Fruit fly (Drosophila melanogaster) whole organism, embryonic: ENCODE results near the gene Ret.

Experiments
- BEAF-32 ChIP-seq: fragments of 200-800 bp; sonication (Bioruptor generic); optimal IDR thresholded peaks from 3 replicates; lab custom pipeline; 2017; ENCODE audit warnings: missing biosample characterization, missing genetic modification characterization, mild to moderate bottlenecking, moderate library complexity, missing genetic modification reagents
- CG1024 ChIP-seq: fragments of 200-800 bp; sonication (Bioruptor generic); IDR thresholded peaks from 2 replicates; pipeline ENCODE4 v1.3.6; 2022; ENCODE audit warnings: missing biosample characterization, missing genetic modification characterization
- CG10321 ChIP-seq: fragments of 200-800 bp; sonication (Bioruptor generic); IDR thresholded peaks from 2 replicates; pipeline ENCODE4 v1.3.6; 2022; ENCODE audit warnings: missing biosample characterization, missing genetic modification characterization
- CG11398 ChIP-seq: fragments of 200-800 bp; sonication (Bioruptor generic); optimal IDR thresholded peaks from 2 replicates; lab custom pipeline; 2016; ENCODE audit warnings: missing biosample characterization, missing genetic modification characterization
- CG11696 ChIP-seq: fragments of 200-800 bp; sonication (Bioruptor generic); IDR thresholded peaks from 2 replicates; pipeline ENCODE4 v1.3.6; 2022; ENCODE audit warnings: missing biosample characterization, missing genetic modification characterization
- CG13296 ChIP-seq: fragments of 200-800 bp; sonication (Bioruptor generic); optimal IDR thresholded peaks from 3 replicates; lab custom pipeline; 2018; ENCODE audit warnings: missing biosample characterization, mild to moderate bottlenecking, missing genetic modification characterization
- CG14710 ChIP-seq: fragments of 200-800 bp; sonication (Bioruptor generic); optimal IDR thresholded peaks from 3 replicates; lab custom pipeline; 2019; ENCODE audit warnings: missing biosample characterization, mild to moderate bottlenecking, missing genetic modification characterization, moderate library complexity
- CG1602 ChIP-seq: fragments of 200-800 bp; sonication (Bioruptor generic); optimal IDR thresholded peaks from 3 replicates; lab custom pipeline; 2016; ENCODE audit warnings: missing biosample characterization, missing genetic modification characterization
- CG16779 ChIP-seq: fragments of 200-800 bp; sonication (Bioruptor generic); IDR thresholded peaks from 2 replicates; pipeline ENCODE4 v1.3.6; 2022; ENCODE audit warnings: missing biosample characterization, missing genetic modification characterization
- CG31224 ChIP-seq: fragments of 200-800 bp; sonication (Bioruptor generic); IDR thresholded peaks from 2 replicates; pipeline ENCODE4 v1.3.6; 2022; ENCODE audit warnings: missing biosample characterization, missing genetic modification characterization
- CG31365 ChIP-seq: fragments of 200-800 bp; sonication (Bioruptor generic); optimal IDR thresholded peaks from 2 replicates; lab custom pipeline; 2018; ENCODE audit warnings: missing biosample characterization, mild to moderate bottlenecking, missing genetic modification characterization
- CG3407 ChIP-seq: fragments of 200-800 bp; sonication (Bioruptor generic); optimal IDR thresholded peaks from 2 replicates; lab custom pipeline; 2018; ENCODE audit warnings: missing biosample characterization, mild to moderate bottlenecking, missing genetic modification characterization
- CG34422 ChIP-seq: fragments of 200-800 bp; sonication (Bioruptor generic); IDR thresholded peaks from 3 replicates; pipeline ENCODE4 v1.3.6; 2022; ENCODE audit warnings: missing biosample characterization, missing genetic modification characterization
- CG4328 ChIP-seq: fragments of 200-800 bp; sonication (Bioruptor generic); optimal IDR thresholded peaks from 3 replicates; lab custom pipeline; 2017; ENCODE audit warnings: missing biosample characterization, missing genetic modification reagents, missing genetic modification characterization
- CG43689 ChIP-seq: fragments of 200-800 bp; sonication (Bioruptor generic); IDR thresholded peaks from 2 replicates; pipeline ENCODE4 v1.3.6; 2022; ENCODE audit warnings: missing biosample characterization, missing genetic modification characterization
- CG4404 ChIP-seq: fragments of 200-800 bp; sonication (Bioruptor generic); IDR thresholded peaks from 2 replicates; pipeline ENCODE4 v1.3.6; 2022; ENCODE audit warnings: missing biosample characterization, missing genetic modification characterization
- CG6854 ChIP-seq: fragments of 200-800 bp; sonication (Bioruptor generic); optimal IDR thresholded peaks from 3 replicates; lab custom pipeline; 2017; ENCODE audit warnings: missing biosample characterization, mild to moderate bottlenecking, missing genetic modification characterization
- CG7357 ChIP-seq: fragments of 200-800 bp; sonication (Bioruptor generic); IDR thresholded peaks from 3 replicates; pipeline ENCODE4 v1.3.6; 2022; ENCODE audit warnings: missing biosample characterization, missing genetic modification characterization
- CG7745 ChIP-seq: fragments of 200-800 bp; sonication (Bioruptor generic); optimal IDR thresholded peaks from 2 replicates; lab custom pipeline; 2018; ENCODE audit warnings: missing biosample characterization, mild to moderate bottlenecking, missing genetic modification characterization, moderate library complexity
- CG9215 ChIP-seq: fragments of 200-800 bp; sonication (Bioruptor generic); IDR thresholded peaks from 2 replicates; pipeline ENCODE4 v1.3.6; 2022; ENCODE audit warnings: missing biosample characterization, missing genetic modification characterization
- CG9609 ChIP-seq: fragments of 200-800 bp; sonication (Bioruptor generic); optimal IDR thresholded peaks from 3 replicates; lab custom pipeline; 2016; ENCODE audit warnings: missing biosample characterization, missing genetic modification characterization
- Gug ChIP-seq: fragments of 200-800 bp; sonication (Bioruptor generic); IDR thresholded peaks from 4 replicates; pipeline ENCODE4 v1.3.6; 2022; ENCODE audit warnings: missing biosample characterization, missing genetic modification characterization
- HLH54F ChIP-seq: fragments of 200-800 bp; sonication (Bioruptor generic); optimal IDR thresholded peaks from 3 replicates; lab custom pipeline; 2016; ENCODE audit warnings: missing biosample characterization, missing genetic modification characterization
- Hmr ChIP-seq: fragments of 200-800 bp; sonication (Bioruptor generic); optimal IDR thresholded peaks from 3 replicates; lab custom pipeline; 2017; ENCODE audit warnings: mild to moderate bottlenecking, missing biosample characterization, missing genetic modification reagents, missing genetic modification characterization
- Max ChIP-seq: fragments of 200-800 bp; sonication (Bioruptor generic); optimal IDR thresholded peaks from 2 replicates; lab custom pipeline; 2016; ENCODE audit warnings: missing biosample characterization, mild to moderate bottlenecking, missing genetic modification characterization
- Rfx ChIP-seq: fragments of 200-800 bp; sonication (Bioruptor generic); IDR thresholded peaks from 2 replicates; pipeline ENCODE4 v1.3.6; 2022; ENCODE audit warnings: missing biosample characterization, missing genetic modification characterization
- Sry-β ChIP-seq: fragments of 200-800 bp; sonication (Bioruptor generic); optimal IDR thresholded peaks from 2 replicates; lab custom pipeline; 2018; ENCODE audit warnings: missing biosample characterization, mild to moderate bottlenecking, missing genetic modification characterization, moderate library complexity
- Sry-δ ChIP-seq: fragments of 200-800 bp; sonication (Bioruptor generic); optimal IDR thresholded peaks from 2 replicates; lab custom pipeline; 2016; ENCODE audit warnings: missing biosample characterization, missing genetic modification characterization
- bab2 ChIP-seq: fragments of 200-800 bp; sonication (Bioruptor generic); optimal IDR thresholded peaks from 2 replicates; lab custom pipeline; 2016; ENCODE audit warnings: missing biosample characterization, missing genetic modification characterization
- chinmo ChIP-seq: fragments of 200-800 bp; sonication (Bioruptor generic); IDR thresholded peaks from 4 replicates; pipeline ENCODE4 v1.3.6; 2022; ENCODE audit warnings: missing biosample characterization, missing genetic modification characterization; ENCODE audit not compliant: partially characterized antibody
- chm ChIP-seq: fragments of 200-800 bp; sonication (Bioruptor generic); IDR thresholded peaks from 2 replicates; pipeline ENCODE4 v1.3.6; 2022; ENCODE audit warnings: missing biosample characterization, missing genetic modification characterization
- cwo ChIP-seq: fragments of 200-800 bp; sonication (Bioruptor generic); optimal IDR thresholded peaks from 3 replicates; lab custom pipeline; 2017; ENCODE audit warnings: missing biosample characterization, missing genetic modification characterization, mild to moderate bottlenecking, moderate library complexity, missing genetic modification reagents
- dan ChIP-seq: fragments of 200-800 bp; sonication (Bioruptor generic); IDR thresholded peaks from 2 replicates; pipeline ENCODE4 v1.3.6; 2022; ENCODE audit warnings: missing biosample characterization, missing genetic modification characterization
- dmrt99B ChIP-seq: fragments of 200-800 bp; sonication (Bioruptor generic); optimal IDR thresholded peaks from 2 replicates; lab custom pipeline; 2018; ENCODE audit warnings: missing biosample characterization, mild to moderate bottlenecking, missing genetic modification characterization, moderate library complexity
- fd102C ChIP-seq: fragments of 200-800 bp; sonication (Bioruptor generic); optimal IDR thresholded peaks from 2 replicates; lab custom pipeline; 2018; ENCODE audit warnings: missing biosample characterization, mild to moderate bottlenecking, missing genetic modification characterization, moderate library complexity
- gcm2 ChIP-seq: fragments of 200-800 bp; sonication (Bioruptor generic); optimal IDR thresholded peaks from 2 replicates; lab custom pipeline; 2016; ENCODE audit warnings: missing biosample characterization, missing genetic modification characterization
- grau ChIP-seq: fragments of 200-800 bp; optimal IDR thresholded peaks from 3 replicates; lab custom pipeline; 2019; ENCODE audit warnings: missing biosample characterization, mild to moderate bottlenecking, missing genetic modification characterization, moderate library complexity
- gsb ChIP-seq: fragments of 200-800 bp; sonication (Bioruptor generic); IDR thresholded peaks from 2 replicates; pipeline ENCODE4 v1.3.6; 2022; ENCODE audit warnings: missing biosample characterization, missing genetic modification characterization
- jigr1 ChIP-seq: fragments of 200-800 bp; sonication (Bioruptor generic); IDR thresholded peaks from 3 replicates; pipeline ENCODE4 v1.3.6; 2022; ENCODE audit warnings: missing biosample characterization, missing genetic modification characterization
- kah ChIP-seq: fragments of 200-800 bp; sonication (Bioruptor generic); optimal IDR thresholded peaks from 2 replicates; lab custom pipeline; 2018; ENCODE audit warnings: missing biosample characterization, mild to moderate bottlenecking, missing genetic modification characterization
- kay ChIP-seq: fragments of 200-800 bp; sonication (Bioruptor generic); optimal IDR thresholded peaks from 2 replicates; lab custom pipeline; 2016; ENCODE audit warnings: missing biosample characterization, missing genetic modification characterization
- klu ChIP-seq: fragments of 200-800 bp; sonication (Bioruptor generic); IDR thresholded peaks from 2 replicates; pipeline ENCODE4 v1.3.6; 2022; ENCODE audit warnings: missing biosample characterization, missing genetic modification characterization
- lilli ChIP-seq: fragments of 200-800 bp; sonication (Bioruptor generic); optimal IDR thresholded peaks from 3 replicates; lab custom pipeline; 2016; ENCODE audit warnings: missing biosample characterization, missing genetic modification characterization
- lmd ChIP-seq: fragments of 200-800 bp; sonication (Bioruptor generic); IDR thresholded peaks from 2 replicates; pipeline ENCODE4 v1.3.6; 2022; ENCODE audit warnings: missing biosample characterization, missing genetic modification characterization
- pho ChIP-seq: fragments of 200-800 bp; sonication (Bioruptor generic); optimal IDR thresholded peaks from 2 replicates; lab custom pipeline; 2016; ENCODE audit warnings: missing biosample characterization, missing genetic modification characterization
- psq ChIP-seq: fragments of 200-800 bp; sonication (Bioruptor generic); optimal IDR thresholded peaks from 2 replicates; lab custom pipeline; 2017; ENCODE audit warnings: missing biosample characterization, missing genetic modification characterization
- ro ChIP-seq: fragments of 200-800 bp; sonication (Bioruptor generic); IDR thresholded peaks from 2 replicates; pipeline ENCODE4 v1.3.6; 2022; ENCODE audit warnings: missing biosample characterization, missing genetic modification characterization
- seq ChIP-seq: fragments of 200-800 bp; sonication (Bioruptor generic); IDR thresholded peaks from 2 replicates; pipeline ENCODE4 v1.3.6; 2022; ENCODE audit warnings: missing biosample characterization, missing genetic modification characterization
- sqz ChIP-seq: fragments of 200-800 bp; sonication (Bioruptor generic); optimal IDR thresholded peaks from 3 replicates; lab custom pipeline; 2018; ENCODE audit warnings: missing biosample characterization, mild to moderate bottlenecking, missing genetic modification characterization
- ssp ChIP-seq: fragments of 200-800 bp; sonication (Bioruptor generic); IDR thresholded peaks from 2 replicates; pipeline ENCODE4 v1.3.6; 2022; ENCODE audit warnings: missing biosample characterization, missing genetic modification characterization
- tll ChIP-seq, 2 experiments: fragments of 200-800 bp in 1 of 2; fragments of >200 bp in 1 of 2; sonication (Bioruptor generic) in 1 of 2; optimal IDR thresholded peaks; 2 replicates each; lab custom pipeline; 2017 to 2019; ENCODE audit warnings: missing biosample characterization in 2 of 2, missing genetic modification characterization in 2 of 2, mild to moderate bottlenecking in 1 of 2, moderate library complexity in 1 of 2
- tup ChIP-seq: fragments of 200-800 bp; sonication (Bioruptor generic); optimal IDR thresholded peaks from 2 replicates; lab custom pipeline; 2016; ENCODE audit warnings: missing biosample characterization, mild to moderate bottlenecking, missing genetic modification characterization, moderate library complexity

The Ret gene

DNA sequence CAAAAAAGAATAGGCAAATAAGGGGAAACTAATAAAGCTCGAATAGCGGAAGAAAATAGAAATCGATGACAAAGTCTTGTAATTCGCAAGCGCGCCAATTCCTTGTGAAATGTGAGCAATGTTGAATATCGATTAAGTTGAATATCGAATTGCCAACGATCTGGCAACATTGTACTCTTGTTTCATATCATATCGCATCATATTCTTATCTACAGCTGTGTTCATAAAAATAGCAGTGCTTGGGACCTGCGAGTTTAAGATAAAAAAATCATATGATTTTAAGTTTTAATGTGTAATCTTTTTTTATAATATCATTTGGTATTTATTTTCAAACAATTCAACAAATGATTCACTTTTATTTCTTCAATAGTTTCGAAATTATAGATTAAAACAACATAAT, 49.5 kb downstream of the Ret start (continued):
- peak; percentile 72 for TF ChIP-seq BEAF-32 (GFP tag; lab: Kevin White, UChicago)
- peak; percentile 59 for TF ChIP-seq CG13296
- TF ChIP-seq kah = no peak
- peak; percentile 53 for TF ChIP-seq ssp (GFP tag; lab: Robert Waterston, UW)
- peak; percentile 18 for TF ChIP-seq bab2 (GFP tag; lab: Kevin White, UChicago)
- TF ChIP-seq sqz (GFP tag; lab: Kevin White, UChicago) = no peak
- no peak for TF ChIP-seq CG7357 (GFP tag; lab: Robert Waterston, UW)
- TF ChIP-seq ro (GFP tag; lab: Robert Waterston, UW) = no peak
- no peak for TF ChIP-seq jigr1 (GFP tag; lab: Robert Waterston, UW)
- TF ChIP-seq CG11398 = no peak
- TF ChIP-seq CG10321 (GFP tag; lab: Robert Waterston, UW) = no peak
- TF ChIP-seq CG16779 (GFP tag; lab: Robert Waterston, UW) = no peak
- no peak for TF ChIP-seq fd102C
- TF ChIP-seq CG14710 (tag; lab: Kevin White, UChicago) = peak; percentile 57
- TF ChIP-seq CG31365 = no peak
- TF ChIP-seq CG34422 (GFP tag; lab: Robert Waterston, UW) = peak; percentile 58; the same call in 1 of the 3 replicates
- TF ChIP-seq gsb (GFP tag; lab: Robert Waterston, UW) = no peak
- no peak for TF ChIP-seq seq
- peak; percentile 47 for TF ChIP-seq lilli (GFP tag; lab: Kevin White, UChicago)
- no peak for TF ChIP-seq Hmr (GFP tag; lab: Kevin White, UChicago)
- peak; percentile 63 for TF ChIP-seq dmrt99B
- peak; percentile 68 for TF ChIP-seq Sry-δ (GFP tag; lab: Kevin White, UChicago)
- peak; percentile 22 for TF ChIP-seq pho (GFP tag; lab: Kevin White, UChicago)
- TF ChIP-seq Gug (GFP tag; lab: Robert Waterston, UW) = peak; percentile 26; the same call in 1 of the 4 replicates
- peak; percentile 99 for TF ChIP-seq CG11696 (GFP tag; lab: Robert Waterston, UW)
- no peak for TF ChIP-seq tll (GFP tag; optimal IDR thresholded peaks at IDR 0.05; lab: Kevin White, UChicago)
- TF ChIP-seq kay (GFP tag; lab: Kevin White, UChicago) = peak; percentile 38
- TF ChIP-seq Max = no peak
- peak; percentile 63 for TF ChIP-seq grau (tag; lab: Kevin White, UChicago)
- no peak for TF ChIP-seq gcm2 (GFP tag; lab: Kevin White, UChicago)
- no peak for TF ChIP-seq cwo (GFP tag; lab: Kevin White, UChicago)
- no peak for TF ChIP-seq CG4404
- TF ChIP-seq CG6854 (GFP tag; lab: Kevin White, UChicago) = peak; percentile 52
- TF ChIP-seq HLH54F = no peak
- TF ChIP-seq CG9215 = no peak
- no peak for TF ChIP-seq Sry-β (GFP tag; lab: Kevin White, UChicago)
- no peak for TF ChIP-seq psq (GFP tag; lab: Kevin White, UChicago)
- TF ChIP-seq klu (GFP tag; lab: Robert Waterston, UW) = no peak
- TF ChIP-seq chm (GFP tag; lab: Robert Waterston, UW) = peak; percentile 33; the same call in 1 of the 2 replicates
- TF ChIP-seq CG31224 (GFP tag; lab: Robert Waterston, UW) = no peak
- TF ChIP-seq lmd = peak; percentile 41; the same call in 1 of the 2 replicates
- no peak for TF ChIP-seq CG43689 (GFP tag; lab: Robert Waterston, UW)
- TF ChIP-seq CG7745 (tag; lab: Kevin White, UChicago) = no peak
- TF ChIP-seq CG4328 (GFP tag; lab: Kevin White, UChicago) = no peak
- TF ChIP-seq CG1024 (GFP tag; lab: Robert Waterston, UW) = no peak
- peak; percentile 74 for TF ChIP-seq Rfx
- TF ChIP-seq chinmo (GFP tag; lab: Robert Waterston, UW) = no peak
- no peak for TF ChIP-seq tup (GFP tag; lab: Kevin White, UChicago)
- no peak for TF ChIP-seq CG3407 (GFP tag; lab: Kevin White, UChicago)
- no peak for TF ChIP-seq CG9609
- no peak for TF ChIP-seq CG1602
- no peak for TF ChIP-seq dan
